Fruit fly (Drosophila melanogaster): Measurements from ENCODE around the gene mst.

The mst gene

dm6 chrX:21368410-21368918, 20.3 kb upstream of the mst start:
- TF ChIP-seq psq (optimal IDR thresholded peaks at IDR 0.05) (no peak), EcR (GFP tag; optimal IDR thresholded peaks at IDR 0.05) (peak in 1 of 2 experiments; percentile 53)

- TF ChIP-seq usp (GFP tag; optimal IDR thresholded peaks at IDR 0.05) (no peak), pan (optimal IDR thresholded peaks at IDR 0.05) (no peak), psq (optimal IDR thresholded peaks at IDR 0.05) (no peak), EcR (GFP tag; optimal IDR thresholded peaks at IDR 0.05) (no peak), CG8478 (optimal IDR thresholded peaks at IDR 0.05) (peak; percentile 31), Dll (optimal IDR thresholded peaks at IDR 0.05) (no peak)
Observed at dm6 chrX:21369149-21369988, 19.4 kb upstream of the mst start.

- TF ChIP-seq EcR (GFP tag; optimal IDR thresholded peaks at IDR 0.05) (no peak), Dll (optimal IDR thresholded peaks at IDR 0.05) (no peak), pan (optimal IDR thresholded peaks at IDR 0.05) (no peak), psq (optimal IDR thresholded peaks at IDR 0.05) (no peak), usp (GFP tag; optimal IDR thresholded peaks at IDR 0.05) (no peak), CG8478 (optimal IDR thresholded peaks at IDR 0.05) (no peak)
Observed at dm6 chrX:21373659-21374426, 14.9 kb upstream of the mst start, which contains the start of gene slgA. Gene slgA, plus strand, starts transcription at chrX:21374002.

- TF ChIP-seq usp (GFP tag; optimal IDR thresholded peaks at IDR 0.05) (no peak), EcR (GFP tag; optimal IDR thresholded peaks at IDR 0.05) (no peak), Dll (optimal IDR thresholded peaks at IDR 0.05) (no peak), CG8478 (optimal IDR thresholded peaks at IDR 0.05) (no peak), psq (optimal IDR thresholded peaks at IDR 0.05) (no peak), pan (optimal IDR thresholded peaks at IDR 0.05) (no peak)
Observed at dm6 chrX:21375595-21376047, 13.2 kb upstream of the mst start.

dm6 chrX:21378344-21378882, 10.4 kb upstream of the mst start:
- TF ChIP-seq Dll (optimal IDR thresholded peaks at IDR 0.05) (no peak), psq (optimal IDR thresholded peaks at IDR 0.05) (no peak), usp (GFP tag; optimal IDR thresholded peaks at IDR 0.05) (no peak), CG8478 (optimal IDR thresholded peaks at IDR 0.05) (no peak), pan (optimal IDR thresholded peaks at IDR 0.05) (no peak), EcR (GFP tag; optimal IDR thresholded peaks at IDR 0.05) (no peak)

- no peak for TF ChIP-seq psq (optimal IDR thresholded peaks at IDR 0.05)
- no peak for TF ChIP-seq EcR (GFP tag; optimal IDR thresholded peaks at IDR 0.05)
- TF ChIP-seq CG8478 (optimal IDR thresholded peaks at IDR 0.05), result no peak
- no peak for TF ChIP-seq pan (optimal IDR thresholded peaks at IDR 0.05)
- no peak for TF ChIP-seq Dll (optimal IDR thresholded peaks at IDR 0.05)
- TF ChIP-seq usp (GFP tag; optimal IDR thresholded peaks at IDR 0.05), result no peak
Observed at dm6 chrX:21387695-21388094, 1.1 kb upstream of the mst start, which contains the start of gene Ddx56. Gene Ddx56, minus strand, starts transcription at chrX:21387946.

dm6 chrX:21396860-21397459, 8.2 kb downstream of the mst start, which contains the start of gene lcs:
Gene lcs, minus strand, starts transcription at chrX:21397316.
- TF ChIP-seq usp (GFP tag; optimal IDR thresholded peaks at IDR 0.05) (no peak), Dll (optimal IDR thresholded peaks at IDR 0.05) (no peak), pan (optimal IDR thresholded peaks at IDR 0.05) (no peak), EcR (GFP tag; optimal IDR thresholded peaks at IDR 0.05) (no peak), CG8478 (optimal IDR thresholded peaks at IDR 0.05) (no peak)

- TF ChIP-seq EcR (GFP tag; optimal IDR thresholded peaks at IDR 0.05), result no peak
- no peak for TF ChIP-seq psq (optimal IDR thresholded peaks at IDR 0.05)
- TF ChIP-seq usp (GFP tag; optimal IDR thresholded peaks at IDR 0.05), result no peak
- TF ChIP-seq Dll (optimal IDR thresholded peaks at IDR 0.05), result no peak
- TF ChIP-seq CG8478 (optimal IDR thresholded peaks at IDR 0.05), result no peak
Observed at dm6 chrX:21402672-21403071, 13.9 kb downstream of the mst start, which contains the start of gene whe. Gene whe, minus strand, starts transcription at chrX:21402772.

- TF ChIP-seq CG8478 (optimal IDR thresholded peaks at IDR 0.05) (no peak), pan (optimal IDR thresholded peaks at IDR 0.05) (no peak), EcR (GFP tag; optimal IDR thresholded peaks at IDR 0.05) (no peak)
Observed at dm6 chrX:21429156-21429555, 40.4 kb downstream of the mst start, which contains the start of gene CG10918. Gene CG10918, minus strand, starts transcription at chrX:21429256.

- TF ChIP-seq pan (optimal IDR thresholded peaks at IDR 0.05) (no peak), EcR (GFP tag; optimal IDR thresholded peaks at IDR 0.05) (no peak), CG8478 (optimal IDR thresholded peaks at IDR 0.05) (no peak), psq (optimal IDR thresholded peaks at IDR 0.05) (no peak)
Observed at dm6 chrX:21440687-21441086, 51.9 kb downstream of the mst start.
